Worm (Caenorhabditis elegans): ENCODE data around the gene dhhc-8.

The dhhc-8 gene

DNA sequence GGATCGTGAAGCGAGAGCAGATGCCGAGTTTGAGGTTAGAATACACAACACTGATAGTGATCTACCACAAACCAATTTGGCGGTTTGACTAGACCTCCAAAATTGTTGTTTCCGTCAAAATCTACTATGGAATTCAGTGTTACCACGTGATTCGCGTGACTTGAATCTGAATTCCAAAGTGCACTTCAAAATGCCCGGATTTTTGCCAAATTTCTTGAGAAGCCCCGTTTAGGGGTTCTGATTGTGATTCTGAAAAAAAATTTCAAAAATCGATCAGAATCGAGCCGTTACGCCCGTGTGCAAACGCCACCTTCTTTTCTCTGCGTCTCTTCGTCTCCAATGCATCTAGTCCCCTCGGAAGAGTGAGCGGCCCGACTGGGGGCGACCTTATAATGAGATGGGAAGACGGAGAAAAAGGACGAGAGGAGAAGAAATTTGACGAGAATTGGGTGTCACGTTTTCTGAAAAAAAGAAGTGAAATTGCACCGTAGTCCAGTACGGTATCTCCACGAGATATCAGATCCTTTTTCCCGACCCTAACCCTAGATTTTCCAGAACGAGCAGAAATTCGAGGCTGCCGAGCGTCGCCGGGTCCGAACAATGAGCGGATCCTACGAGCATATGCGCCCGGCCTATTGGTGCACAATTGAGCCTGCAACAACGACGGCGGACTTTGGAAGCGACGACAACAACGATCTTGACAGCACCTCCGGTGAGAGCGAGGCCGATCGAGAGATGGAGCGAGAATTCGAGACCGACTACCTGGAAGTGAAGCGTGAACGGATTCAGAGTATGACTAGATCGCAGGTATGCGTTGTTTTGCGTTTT is 35.8 kb upstream of the dhhc-8 start:
- TF ChIP-seq snpc-4 (tag; optimal IDR thresholded peaks at IDR 0.05) (no peak), sma-9 (GFP tag; optimal IDR thresholded peaks at IDR 0.05) (peak; percentile 33), sma-9 (tag; optimal IDR thresholded peaks at IDR 0.05) (no peak), gmeb-1 (tag; optimal IDR thresholded peaks at IDR 0.05) (no peak), mab-5 (tag; optimal IDR thresholded peaks at IDR 0.05) (no peak), unc-62 (GFP tag; optimal IDR thresholded peaks at IDR 0.05) (no peak), ztf-1 (GFP tag; conservative IDR thresholded peaks at IDR 0.05) (no peak), zag-1 (tag; optimal IDR thresholded peaks at IDR 0.05) (no peak), nhr-237 (tag; optimal IDR thresholded peaks at IDR 0.05) (no peak), aly-2 (tag; optimal IDR thresholded peaks at IDR 0.05) (no peak), ceh-82 (tag; optimal IDR thresholded peaks at IDR 0.05) (no peak), ztf-11 (tag; optimal IDR thresholded peaks at IDR 0.05) (no peak), ama-1 (optimal IDR thresholded peaks at IDR 0.05) (no peak), peb-1 (tag; optimal IDR thresholded peaks at IDR 0.05) (no peak), mdl-1 (tag; optimal IDR thresholded peaks at IDR 0.05) (peak in 1 of 2 experiments; percentile 14), elt-1 (tag; optimal IDR thresholded peaks at IDR 0.05) (no peak), dmd-4 (tag; optimal IDR thresholded peaks at IDR 0.05) (no peak), sem-4 (tag; optimal IDR thresholded peaks at IDR 0.05) (peak; percentile 81), crh-2 (tag; optimal IDR thresholded peaks at IDR 0.05) (peak; percentile 30), ceh-16 (tag; optimal IDR thresholded peaks at IDR 0.05) (no peak), alr-1 (tag; optimal IDR thresholded peaks at IDR 0.05) (no peak), sma-3 (GFP tag; optimal IDR thresholded peaks at IDR 0.05) (no peak), skn-1 (tag; optimal IDR thresholded peaks at IDR 0.05) (no peak), nhr-11 (tag; optimal IDR thresholded peaks at IDR 0.05) (no peak), nhr-12 (tag; optimal IDR thresholded peaks at IDR 0.05) (no peak), nhr-25 (tag; optimal IDR thresholded peaks at IDR 0.05) (peak; percentile 41), unc-39 (tag; optimal IDR thresholded peaks at IDR 0.05) (no peak), nhr-129 (tag; optimal IDR thresholded peaks at IDR 0.05) (no peak), F13H6.1 (tag; optimal IDR thresholded peaks at IDR 0.05) (peak; percentile 5), lin-11 (tag; optimal IDR thresholded peaks at IDR 0.05) (no peak), egl-27 (tag; optimal IDR thresholded peaks at IDR 0.05) (no peak), C34F6.9 (tag; optimal IDR thresholded peaks at IDR 0.05) (peak; percentile 23), nhr-6 (tag; optimal IDR thresholded peaks at IDR 0.05) (no peak), ztf-4 (tag; optimal IDR thresholded peaks at IDR 0.05) (no peak), fos-1 (tag; optimal IDR thresholded peaks at IDR 0.05) (no peak), blmp-1 (tag; optimal IDR thresholded peaks at IDR 0.05; ENCODE audit: insufficient read depth) (peak; percentile 11), lin-13 (GFP tag; optimal IDR thresholded peaks at IDR 0.05) (peak; percentile 10), elt-3 (tag; optimal IDR thresholded peaks at IDR 0.05) (no peak), nhr-21 (tag; optimal IDR thresholded peaks at IDR 0.05) (peak; percentile 48), nhr-10 (tag; optimal IDR thresholded peaks at IDR 0.05) (no peak), nhr-77 (tag; optimal IDR thresholded peaks at IDR 0.05) (no peak), Y55F3AM.14 (GFP tag; optimal IDR thresholded peaks at IDR 0.05) (no peak), unc-55 (GFP tag; optimal IDR thresholded peaks at IDR 0.05) (peak; percentile 2), lsy-2 (tag; optimal IDR thresholded peaks at IDR 0.05) (peak in 1 of 2 experiments; percentile 58), mbf-1 (tag; optimal IDR thresholded peaks at IDR 0.05) (no peak), ZK546.5 (tag; optimal IDR thresholded peaks at IDR 0.05) (no peak), nhr-23 (tag; optimal IDR thresholded peaks at IDR 0.05) (no peak)
